Fruit fly (Drosophila melanogaster) whole organism, embryonic: ENCODE data around the gene Gyc89Da.

Source experiments
- Antp ChIP-seq: fragments of 200-800 bp; sonication (Bioruptor generic); optimal IDR thresholded peaks from 3 replicates; lab custom pipeline; 2016; ENCODE audit warnings: missing biosample characterization, missing genetic modification characterization
- BEAF-32 ChIP-seq: fragments of 200-800 bp; sonication (Bioruptor generic); optimal IDR thresholded peaks from 3 replicates; lab custom pipeline; 2017; ENCODE audit warnings: missing biosample characterization, missing genetic modification characterization, mild to moderate bottlenecking, moderate library complexity, missing genetic modification reagents
- CG10267 ChIP-seq: fragments of 200-800 bp; sonication (Bioruptor generic); optimal IDR thresholded peaks from 2 replicates; lab custom pipeline; 2018; ENCODE audit warnings: missing biosample characterization, mild to moderate bottlenecking, missing genetic modification characterization, moderate library complexity
- CG10654 ChIP-seq: fragments of 200-800 bp; sonication (Bioruptor generic); optimal IDR thresholded peaks from 2 replicates; lab custom pipeline; 2016; ENCODE audit warnings: missing biosample characterization, missing genetic modification characterization
- CG10979 ChIP-seq: fragments of 200-800 bp; sonication (Bioruptor generic); optimal IDR thresholded peaks from 2 replicates; lab custom pipeline; 2018; ENCODE audit warnings: missing biosample characterization, mild to moderate bottlenecking, missing genetic modification characterization, moderate library complexity
- CG11504 ChIP-seq: fragments of 200-800 bp; sonication (Bioruptor generic); optimal IDR thresholded peaks from 3 replicates; lab custom pipeline; 2019; ENCODE audit warnings: missing biosample characterization, mild to moderate bottlenecking, missing genetic modification characterization, moderate library complexity
- CG12744 ChIP-seq: fragments of 200-800 bp; sonication (Bioruptor generic); optimal IDR thresholded peaks from 2 replicates; lab custom pipeline; 2016; ENCODE audit warnings: missing biosample characterization, missing genetic modification characterization
- CG13296 ChIP-seq: fragments of 200-800 bp; sonication (Bioruptor generic); optimal IDR thresholded peaks from 3 replicates; lab custom pipeline; 2018; ENCODE audit warnings: missing biosample characterization, mild to moderate bottlenecking, missing genetic modification characterization
- CG13424 ChIP-seq: fragments of 200-800 bp; sonication (Bioruptor generic); optimal IDR thresholded peaks from 2 replicates; lab custom pipeline; 2019; ENCODE audit warnings: missing biosample characterization, mild to moderate bottlenecking, missing genetic modification characterization, moderate library complexity
- CG13624 ChIP-seq: fragments of 200-800 bp; sonication (Bioruptor generic); optimal IDR thresholded peaks from 2 replicates; lab custom pipeline; 2016; ENCODE audit warnings: missing biosample characterization, missing genetic modification characterization
- CG14441 ChIP-seq: fragments of 200-800 bp; sonication (Bioruptor generic); IDR thresholded peaks from 2 replicates; pipeline ENCODE4 v1.3.6; 2022; ENCODE audit warnings: missing biosample characterization, missing genetic modification characterization
- CG14667 ChIP-seq: fragments of 200-800 bp; sonication (Bioruptor generic); IDR thresholded peaks from 2 replicates; pipeline ENCODE4 v1.3.6; 2022; ENCODE audit warnings: missing biosample characterization, missing genetic modification characterization
- CG15073 ChIP-seq: fragments of 200-800 bp; sonication (Bioruptor generic); optimal IDR thresholded peaks from 2 replicates; lab custom pipeline; 2016; ENCODE audit warnings: missing biosample characterization, missing genetic modification characterization
- CG15601 ChIP-seq: fragments of 200-800 bp; sonication (Bioruptor generic); optimal IDR thresholded peaks from 3 replicates; lab custom pipeline; 2019; ENCODE audit warnings: missing biosample characterization, mild to moderate bottlenecking, missing genetic modification characterization, moderate library complexity
- CG1602 ChIP-seq: fragments of 200-800 bp; sonication (Bioruptor generic); optimal IDR thresholded peaks from 3 replicates; lab custom pipeline; 2016; ENCODE audit warnings: missing biosample characterization, missing genetic modification characterization
- CG16815 ChIP-seq: fragments of 200-800 bp; sonication (Bioruptor generic); optimal IDR thresholded peaks from 3 replicates; lab custom pipeline; 2017; ENCODE audit warnings: missing biosample characterization, mild to moderate bottlenecking, missing genetic modification characterization
- CG16863 ChIP-seq: fragments of 200-800 bp; sonication (Bioruptor generic); optimal IDR thresholded peaks from 3 replicates; lab custom pipeline; 2016; ENCODE audit warnings: missing biosample characterization, missing genetic modification characterization
- CG17568 ChIP-seq: fragments of 200-800 bp; sonication (Bioruptor generic); optimal IDR thresholded peaks from 2 replicates; lab custom pipeline; 2018; ENCODE audit warnings: missing biosample characterization, mild to moderate bottlenecking, missing genetic modification characterization, moderate library complexity
- CG17912 ChIP-seq: fragments of 200-800 bp; sonication (Bioruptor generic); optimal IDR thresholded peaks from 2 replicates; lab custom pipeline; 2018; ENCODE audit warnings: missing biosample characterization, mild to moderate bottlenecking, missing genetic modification characterization
- CG2202 ChIP-seq: fragments of 200-800 bp; sonication (Bioruptor generic); optimal IDR thresholded peaks from 2 replicates; lab custom pipeline; 2018; ENCODE audit warnings: missing biosample characterization, mild to moderate bottlenecking, missing genetic modification characterization
- CG3726 ChIP-seq: fragments of 200-800 bp; sonication (Bioruptor generic); IDR thresholded peaks from 3 replicates; pipeline ENCODE4, ENCODE4 v1.3.6; 2022; ENCODE audit warnings: missing biosample characterization, missing genetic modification characterization
- CG4328 ChIP-seq: fragments of 200-800 bp; sonication (Bioruptor generic); optimal IDR thresholded peaks from 3 replicates; lab custom pipeline; 2017; ENCODE audit warnings: missing biosample characterization, missing genetic modification reagents, missing genetic modification characterization
- CG4854 ChIP-seq: fragments of 200-800 bp; sonication (Bioruptor generic); optimal IDR thresholded peaks from 2 replicates; lab custom pipeline; 2016; ENCODE audit warnings: missing biosample characterization, missing genetic modification characterization, inconsistent platforms
- CG5180 ChIP-seq: fragments of 200-800 bp; sonication (Bioruptor generic); optimal IDR thresholded peaks from 3 replicates; lab custom pipeline; 2017; ENCODE audit warnings: missing biosample characterization, missing genetic modification characterization, mild to moderate bottlenecking, moderate library complexity, missing genetic modification reagents
- CG5245 ChIP-seq: fragments of 200-800 bp; sonication (Bioruptor generic); optimal IDR thresholded peaks from 3 replicates; lab custom pipeline; 2016; ENCODE audit warnings: missing biosample characterization, missing genetic modification characterization
- CG6272 ChIP-seq: fragments of 200-800 bp; sonication (Bioruptor generic); IDR thresholded peaks from 2 replicates; pipeline ENCODE4 v1.3.6; 2022; ENCODE audit warnings: missing biosample characterization, missing genetic modification characterization
- CG7357 ChIP-seq: fragments of 200-800 bp; sonication (Bioruptor generic); IDR thresholded peaks from 3 replicates; pipeline ENCODE4 v1.3.6; 2022; ENCODE audit warnings: missing biosample characterization, missing genetic modification characterization
- CG8359 ChIP-seq: fragments of 200-800 bp; sonication (Bioruptor generic); optimal IDR thresholded peaks from 2 replicates; lab custom pipeline; 2017; ENCODE audit warnings: missing biosample characterization, mild to moderate bottlenecking, missing genetic modification characterization, borderline replicate concordance
- CTCF ChIP-seq: fragments of 200-800 bp; sonication (Bioruptor generic); optimal IDR thresholded peaks from 2 replicates; lab custom pipeline; 2017; ENCODE audit warnings: missing biosample characterization, mild to moderate bottlenecking, missing genetic modification characterization, moderate library complexity
- D ChIP-seq, 2 experiments: fragments of 200-800 bp in 1 of 2; fragments of >200 bp in 1 of 2; sonication (Bioruptor generic) in 1 of 2; optimal IDR thresholded peaks; 2 replicates in 1 of 2; 3 replicates in 1 of 2; lab custom pipeline; 2017; ENCODE audit warnings: mild to moderate bottlenecking in 1 of 2, missing biosample characterization in 1 of 2, missing genetic modification characterization in 1 of 2, missing genetic modification reagents in 1 of 2
- Mes4 ChIP-seq: fragments of 200-800 bp; sonication (Bioruptor generic); optimal IDR thresholded peaks from 2 replicates; lab custom pipeline; 2016; ENCODE audit warnings: missing biosample characterization, missing genetic modification characterization
- Sry-δ ChIP-seq: fragments of 200-800 bp; sonication (Bioruptor generic); optimal IDR thresholded peaks from 2 replicates; lab custom pipeline; 2016; ENCODE audit warnings: missing biosample characterization, missing genetic modification characterization
- Ssrp ChIP-seq: fragments of 200-800 bp; sonication (Bioruptor generic); optimal IDR thresholded peaks from 2 replicates; lab custom pipeline; 2018; ENCODE audit warnings: missing biosample characterization, mild to moderate bottlenecking, missing genetic modification characterization, moderate library complexity
- ac ChIP-seq: fragments of 200-800 bp; sonication (Bioruptor generic); optimal IDR thresholded peaks from 3 replicates; lab custom pipeline; 2017; ENCODE audit warnings: missing biosample characterization, mild to moderate bottlenecking, missing genetic modification characterization
- al ChIP-seq: fragments of 200-800 bp; sonication (Bioruptor generic); IDR thresholded peaks from 2 replicates; pipeline ENCODE4 v1.3.6; 2022; ENCODE audit warnings: missing biosample characterization, missing genetic modification characterization
- chif ChIP-seq, 2 experiments: fragments of 200-800 bp; sonication (Bioruptor generic); optimal IDR thresholded peaks; 3 replicates each; lab custom pipeline; 2016; ENCODE audit warnings: missing biosample characterization in 2 of 2, missing genetic modification characterization in 2 of 2
- chm ChIP-seq: fragments of 200-800 bp; sonication (Bioruptor generic); IDR thresholded peaks from 2 replicates; pipeline ENCODE4 v1.3.6; 2022; ENCODE audit warnings: missing biosample characterization, missing genetic modification characterization
- dm ChIP-seq: fragments of 200-800 bp; sonication (Bioruptor generic); optimal IDR thresholded peaks from 3 replicates; lab custom pipeline; 2016; ENCODE audit warnings: missing biosample characterization, missing genetic modification characterization
- ewg ChIP-seq: fragments of 200-800 bp; sonication (Bioruptor generic); optimal IDR thresholded peaks from 3 replicates; lab custom pipeline; 2017; ENCODE audit warnings: mild to moderate bottlenecking, missing biosample characterization, missing genetic modification reagents, missing genetic modification characterization
- grn ChIP-seq: fragments of 200-800 bp; sonication (Bioruptor generic); optimal IDR thresholded peaks from 3 replicates; lab custom pipeline; 2017; ENCODE audit warnings: missing biosample characterization, missing genetic modification characterization
- ham ChIP-seq: fragments of 200-800 bp; sonication (Bioruptor generic); IDR thresholded peaks from 2 replicates; pipeline ENCODE4 v1.3.6; 2022; ENCODE audit warnings: missing biosample characterization, missing genetic modification characterization
- pita ChIP-seq: fragments of 200-800 bp; sonication (Bioruptor generic); optimal IDR thresholded peaks from 2 replicates; lab custom pipeline; 2017; ENCODE audit warnings: missing biosample characterization, mild to moderate bottlenecking, missing genetic modification characterization
- pzg ChIP-seq: fragments of 200-800 bp; sonication (Bioruptor generic); optimal IDR thresholded peaks from 3 replicates; lab custom pipeline; 2018; ENCODE audit warnings: missing biosample characterization, mild to moderate bottlenecking, missing genetic modification characterization, moderate library complexity
- repo ChIP-seq: fragments of 200-800 bp; sonication (Bioruptor generic); optimal IDR thresholded peaks from 2 replicates; lab custom pipeline; 2016; ENCODE audit warnings: missing biosample characterization, missing genetic modification characterization
- sd ChIP-seq: fragments of 200-800 bp; sonication (Bioruptor generic); optimal IDR thresholded peaks from 3 replicates; lab custom pipeline; 2018; ENCODE audit warnings: missing biosample characterization, mild to moderate bottlenecking, missing genetic modification characterization, moderate library complexity
- sens-2 ChIP-seq: fragments of 200-800 bp; sonication (Bioruptor generic); IDR thresholded peaks from 2 replicates; pipeline ENCODE4 v1.3.6; 2022; ENCODE audit warnings: missing biosample characterization, missing genetic modification characterization
- sqz ChIP-seq: fragments of 200-800 bp; sonication (Bioruptor generic); optimal IDR thresholded peaks from 3 replicates; lab custom pipeline; 2018; ENCODE audit warnings: missing biosample characterization, mild to moderate bottlenecking, missing genetic modification characterization
- sug ChIP-seq: fragments of 200-800 bp; optimal IDR thresholded peaks from 2 replicates; lab custom pipeline; 2019; ENCODE audit warnings: missing biosample characterization, mild to moderate bottlenecking, missing genetic modification characterization, moderate library complexity
- tin ChIP-seq: fragments of 200-800 bp; sonication (Bioruptor generic); optimal IDR thresholded peaks from 3 replicates; lab custom pipeline; 2016; ENCODE audit warnings: missing biosample characterization, missing genetic modification characterization
- trem ChIP-seq: fragments of 200-800 bp; optimal IDR thresholded peaks from 3 replicates; lab custom pipeline; 2019; ENCODE audit warnings: missing biosample characterization, mild to moderate bottlenecking, missing genetic modification characterization, moderate library complexity

Gene Gyc89Da

dm6 chr3R:16524593-16525111, 52.3 kb downstream of the Gyc89Da start (continued):
- TF ChIP-seq Sry-δ (GFP tag; lab: Kevin White, UChicago) (no peak), CG4854 (GFP tag; lab: Kevin White, UChicago) (no peak), CG13624 (GFP tag; lab: Kevin White, UChicago) (no peak), CG1602 (GFP tag; lab: Kevin White, UChicago) (peak; percentile 32), CG15073 (GFP tag; lab: Kevin White, UChicago) (no peak), sd (tag; lab: Kevin White, UChicago) (no peak), CG13424 (tag; lab: Kevin White, UChicago) (peak; percentile 3), CG2202 (tag; lab: Kevin White, UChicago) (peak; percentile 79), CG16863 (GFP tag; lab: Kevin White, UChicago) (peak; percentile 52), D (optimal IDR thresholded peaks at IDR 0.05; lab: Kevin White, UChicago) (no peak), D (GFP tag; optimal IDR thresholded peaks at IDR 0.05; lab: Kevin White, UChicago) (peak; percentile 79), CG10267 (no peak), ham (GFP tag; lab: Robert Waterston, UW) (no peak), CG10979 (tag; lab: Kevin White, UChicago) (peak; percentile 42), trem (tag; lab: Kevin White, UChicago) (peak; percentile 63), chm (GFP tag; lab: Robert Waterston, UW) (peak; percentile 88), dm (peak; percentile 25), Ssrp (tag; lab: Kevin White, UChicago) (peak; percentile 19), ac (GFP tag; lab: Kevin White, UChicago) (peak; percentile 40), CG3726 (0 out of 3 replicates have a peak, but pooled peaks have one; percentile 54), CG5245 (GFP tag; lab: Kevin White, UChicago) (peak; percentile 65), tin (GFP tag; lab: Kevin White, UChicago) (peak; percentile 32), CG11504 (tag; lab: Kevin White, UChicago) (no peak), pita (GFP tag; lab: Kevin White, UChicago) (no peak), al (GFP tag; lab: Robert Waterston, UW) (no peak), CG15601 (peak; percentile 67), CG14667 (GFP tag; lab: Robert Waterston, UW) (0 out of 2 replicates have a peak, but pooled peaks have one; percentile 7), Mes4 (GFP tag; lab: Kevin White, UChicago) (peak; percentile 61), Antp (peak; percentile 48), CG5180 (GFP tag; lab: Kevin White, UChicago) (no peak), CTCF (GFP tag; lab: Kevin White, UChicago) (no peak), CG4328 (GFP tag; lab: Kevin White, UChicago) (no peak), ewg (GFP tag; lab: Kevin White, UChicago) (peak; percentile 24), pzg (no peak), grn (GFP tag; lab: Kevin White, UChicago) (peak; percentile 60), BEAF-32 (no peak), sens-2 (no peak), CG16815 (GFP tag; lab: Kevin White, UChicago) (peak; percentile 53), repo (peak; percentile 23), sug (tag; lab: Kevin White, UChicago) (peak; percentile 22), CG7357 (GFP tag; lab: Robert Waterston, UW) (no peak), chif (GFP tag; optimal IDR thresholded peaks at IDR 0.05; lab: Kevin White, UChicago) (peak; percentile 60 to 65), CG6272 (no peak), CG8359 (GFP tag; lab: Kevin White, UChicago) (peak; percentile 76), CG10654 (GFP tag; lab: Kevin White, UChicago) (peak; percentile 69), CG17912 (GFP tag; lab: Kevin White, UChicago) (peak; percentile 11), sqz (GFP tag; lab: Kevin White, UChicago) (peak; percentile 36), CG14441 (GFP tag; lab: Robert Waterston, UW) (0 out of 2 replicates have a peak, but pooled peaks have one; percentile 34), CG12744 (GFP tag; lab: Kevin White, UChicago) (no peak), CG17568 (GFP tag; lab: Kevin White, UChicago) (peak; percentile 25), CG13296 (GFP tag; lab: Kevin White, UChicago) (no peak)
